Worm (Caenorhabditis elegans): ENCODE measurements around the gene ufm-1.

ce11 chrIII:7848173-7848572 lies 10.6 kb upstream of the ufm-1 start:
- no peak for TF ChIP-seq lin-15B (tag; optimal IDR thresholded peaks at IDR 0.05)
- no peak for TF ChIP-seq elt-2 (tag; optimal IDR thresholded peaks at IDR 0.05)
- no peak for TF ChIP-seq fkh-10 (GFP tag; optimal IDR thresholded peaks at IDR 0.05)
- no peak for TF ChIP-seq ztf-11 (tag; optimal IDR thresholded peaks at IDR 0.05)
- no peak for TF ChIP-seq nhr-237 (tag; optimal IDR thresholded peaks at IDR 0.05)
- TF ChIP-seq ceh-9 (tag; optimal IDR thresholded peaks at IDR 0.05): no peak
- no peak for TF ChIP-seq sea-2 (GFP tag; optimal IDR thresholded peaks at IDR 0.05)

Data from whole organism, L3 larva.